Fruit fly (Drosophila melanogaster) whole organism, embryonic: ENCODE results near the gene Gr64a.
A peak's percentile ranks its signal among the peaks of the same experiment; 100 is the strongest.

Experiments
- Abd-B ChIP-seq: fragments of 200-800 bp; sonication (Bioruptor generic); optimal IDR thresholded peaks from 2 replicates; lab custom pipeline; 2018; ENCODE audit warnings: missing biosample characterization, mild to moderate bottlenecking, missing genetic modification characterization, moderate library complexity
- Adf1 ChIP-seq: fragments of 200-800 bp; sonication (Bioruptor generic); IDR thresholded peaks from 2 replicates; pipeline ENCODE4 v1.3.6; 2022; ENCODE audit warnings: missing biosample characterization, missing genetic modification characterization
- Bteb2 ChIP-seq: fragments of 200-800 bp; sonication (Bioruptor generic); optimal IDR thresholded peaks from 2 replicates; lab custom pipeline; 2016; ENCODE audit warnings: missing biosample characterization, missing genetic modification characterization
- CG10209 ChIP-seq: fragments of 200-800 bp; sonication (Bioruptor generic); optimal IDR thresholded peaks from 3 replicates; lab custom pipeline; 2017; ENCODE audit warnings: missing biosample characterization, mild to moderate bottlenecking, missing genetic modification characterization, missing genetic modification reagents
- CG11696 ChIP-seq: fragments of 200-800 bp; sonication (Bioruptor generic); IDR thresholded peaks from 2 replicates; pipeline ENCODE4 v1.3.6; 2022; ENCODE audit warnings: missing biosample characterization, missing genetic modification characterization
- CG12219 ChIP-seq: fragments of 200-800 bp; sonication (Bioruptor generic); optimal IDR thresholded peaks from 3 replicates; lab custom pipeline; 2018; ENCODE audit warnings: missing biosample characterization, mild to moderate bottlenecking, missing genetic modification characterization
- CG12299 ChIP-seq: fragments of 200-800 bp; sonication (Bioruptor generic); optimal IDR thresholded peaks from 2 replicates; lab custom pipeline; 2018; ENCODE audit warnings: missing biosample characterization, mild to moderate bottlenecking, missing genetic modification characterization
- CG12744 ChIP-seq: fragments of 200-800 bp; sonication (Bioruptor generic); optimal IDR thresholded peaks from 2 replicates; lab custom pipeline; 2016; ENCODE audit warnings: missing biosample characterization, missing genetic modification characterization
- CG12769 ChIP-seq: fragments of 200-800 bp; sonication (Bioruptor generic); optimal IDR thresholded peaks from 2 replicates; lab custom pipeline; 2019; ENCODE audit warnings: missing biosample characterization, mild to moderate bottlenecking, missing genetic modification characterization, moderate library complexity
- CG13123 ChIP-seq: fragments of 200-800 bp; sonication (Bioruptor generic); optimal IDR thresholded peaks from 2 replicates; lab custom pipeline; 2016; ENCODE audit warnings: missing biosample characterization, missing genetic modification characterization
- CG13296 ChIP-seq: fragments of 200-800 bp; sonication (Bioruptor generic); optimal IDR thresholded peaks from 3 replicates; lab custom pipeline; 2018; ENCODE audit warnings: missing biosample characterization, mild to moderate bottlenecking, missing genetic modification characterization
- CG13424 ChIP-seq: fragments of 200-800 bp; sonication (Bioruptor generic); optimal IDR thresholded peaks from 2 replicates; lab custom pipeline; 2019; ENCODE audit warnings: missing biosample characterization, mild to moderate bottlenecking, missing genetic modification characterization, moderate library complexity
- CG16863 ChIP-seq: fragments of 200-800 bp; sonication (Bioruptor generic); optimal IDR thresholded peaks from 3 replicates; lab custom pipeline; 2016; ENCODE audit warnings: missing biosample characterization, missing genetic modification characterization
- CG18619 ChIP-seq: fragments of 200-800 bp; sonication (Bioruptor generic); optimal IDR thresholded peaks from 3 replicates; lab custom pipeline; 2017; ENCODE audit warnings: missing biosample characterization, mild to moderate bottlenecking, missing genetic modification characterization
- CG31365 ChIP-seq: fragments of 200-800 bp; sonication (Bioruptor generic); optimal IDR thresholded peaks from 2 replicates; lab custom pipeline; 2018; ENCODE audit warnings: missing biosample characterization, mild to moderate bottlenecking, missing genetic modification characterization
- CG3847 ChIP-seq: fragments of 200-800 bp; sonication (Bioruptor generic); IDR thresholded peaks from 2 replicates; pipeline ENCODE4 v1.3.6; 2022; ENCODE audit warnings: missing biosample characterization, missing genetic modification characterization
- CG4282 ChIP-seq: fragments of 200-800 bp; sonication (Bioruptor generic); optimal IDR thresholded peaks from 2 replicates; lab custom pipeline; 2016; ENCODE audit warnings: missing biosample characterization, missing genetic modification characterization
- CG4328 ChIP-seq: fragments of 200-800 bp; sonication (Bioruptor generic); optimal IDR thresholded peaks from 3 replicates; lab custom pipeline; 2017; ENCODE audit warnings: missing biosample characterization, missing genetic modification reagents, missing genetic modification characterization
- CG5180 ChIP-seq: fragments of 200-800 bp; sonication (Bioruptor generic); optimal IDR thresholded peaks from 3 replicates; lab custom pipeline; 2017; ENCODE audit warnings: missing biosample characterization, missing genetic modification characterization, mild to moderate bottlenecking, moderate library complexity, missing genetic modification reagents
- CG7357 ChIP-seq: fragments of 200-800 bp; sonication (Bioruptor generic); IDR thresholded peaks from 3 replicates; pipeline ENCODE4 v1.3.6; 2022; ENCODE audit warnings: missing biosample characterization, missing genetic modification characterization
- CG8290 ChIP-seq, 3 experiments: fragments of 200-800 bp; sonication (Bioruptor generic); optimal IDR thresholded peaks; 2 replicates each; lab custom pipeline; 2016 to 2019; ENCODE audit warnings: missing biosample characterization in 3 of 3, missing genetic modification characterization in 3 of 3, mild to moderate bottlenecking in 2 of 3, moderate library complexity in 1 of 3
- CG9215 ChIP-seq: fragments of 200-800 bp; sonication (Bioruptor generic); IDR thresholded peaks from 2 replicates; pipeline ENCODE4 v1.3.6; 2022; ENCODE audit warnings: missing biosample characterization, missing genetic modification characterization
- Deaf1 ChIP-seq: fragments of 200-800 bp; optimal IDR thresholded peaks from 3 replicates; lab custom pipeline; 2019; ENCODE audit warnings: missing biosample characterization, mild to moderate bottlenecking, missing genetic modification characterization, moderate library complexity
- Doc2 ChIP-seq: fragments of 200-800 bp; sonication (Bioruptor generic); IDR thresholded peaks from 2 replicates; pipeline ENCODE4 v1.3.6; 2022; ENCODE audit warnings: missing biosample characterization, missing genetic modification characterization
- Jarid2 ChIP-seq: fragments of 200-800 bp; sonication (Bioruptor generic); optimal IDR thresholded peaks from 3 replicates; lab custom pipeline; 2017; ENCODE audit warnings: mild to moderate bottlenecking, missing biosample characterization, missing genetic modification reagents, missing genetic modification characterization
- Taf1 ChIP-seq: fragments of 200-800 bp; sonication (Bioruptor generic); IDR thresholded peaks from 2 replicates; pipeline ENCODE4 v1.3.6; 2022; ENCODE audit warnings: missing biosample characterization, missing genetic modification characterization
- amos ChIP-seq: fragments of 200-800 bp; sonication (Bioruptor generic); IDR thresholded peaks from 2 replicates; pipeline ENCODE4 v1.3.6; 2022; ENCODE audit warnings: missing biosample characterization, missing genetic modification characterization; ENCODE audit not compliant: partially characterized antibody
- bigmax ChIP-seq: fragments of 200-800 bp; sonication (Bioruptor generic); optimal IDR thresholded peaks from 2 replicates; lab custom pipeline; 2018; ENCODE audit warnings: missing biosample characterization, mild to moderate bottlenecking, missing genetic modification characterization
- caup ChIP-seq: fragments of 200-800 bp; sonication (Bioruptor generic); optimal IDR thresholded peaks from 3 replicates; lab custom pipeline; 2017; ENCODE audit warnings: missing biosample characterization, mild to moderate bottlenecking, missing genetic modification characterization, moderate library complexity; ENCODE audit not compliant: severe bottlenecking
- crp ChIP-seq, 2 experiments: fragments of 200-800 bp; sonication (Bioruptor generic); optimal IDR thresholded peaks; 2 replicates in 1 of 2; 3 replicates in 1 of 2; lab custom pipeline; 2017; ENCODE audit warnings: missing biosample characterization in 2 of 2, missing genetic modification characterization in 2 of 2, mild to moderate bottlenecking in 1 of 2, moderate library complexity in 1 of 2
- dm ChIP-seq: fragments of 200-800 bp; sonication (Bioruptor generic); optimal IDR thresholded peaks from 3 replicates; lab custom pipeline; 2016; ENCODE audit warnings: missing biosample characterization, missing genetic modification characterization
- fru ChIP-seq: fragments of >200 bp; optimal IDR thresholded peaks from 2 replicates; lab custom pipeline; 2017
- gsb-n ChIP-seq: fragments of 200-800 bp; sonication (Bioruptor generic); optimal IDR thresholded peaks from 3 replicates; lab custom pipeline; 2018; ENCODE audit warnings: missing biosample characterization, mild to moderate bottlenecking, missing genetic modification characterization
- ind ChIP-seq: fragments of 200-800 bp; sonication (Bioruptor generic); optimal IDR thresholded peaks from 3 replicates; lab custom pipeline; 2016; ENCODE audit warnings: missing biosample characterization, missing genetic modification characterization
- insv ChIP-seq, 2 experiments: fragments of 200-800 bp; sonication (Bioruptor generic); optimal IDR thresholded peaks; 3 replicates each; lab custom pipeline; 2016 to 2018; ENCODE audit warnings: missing biosample characterization in 2 of 2, missing genetic modification characterization in 2 of 2
- lab ChIP-seq: fragments of 200-800 bp; sonication (Bioruptor generic); optimal IDR thresholded peaks from 3 replicates; lab custom pipeline; 2017; ENCODE audit warnings: missing biosample characterization, missing genetic modification characterization, mild to moderate bottlenecking, moderate library complexity, missing genetic modification reagents
- lilli ChIP-seq: fragments of 200-800 bp; sonication (Bioruptor generic); optimal IDR thresholded peaks from 3 replicates; lab custom pipeline; 2016; ENCODE audit warnings: missing biosample characterization, missing genetic modification characterization
- luna ChIP-seq: fragments of 200-800 bp; sonication (Bioruptor generic); optimal IDR thresholded peaks from 2 replicates; lab custom pipeline; 2016; ENCODE audit warnings: missing biosample characterization, missing genetic modification characterization
- pan ChIP-seq, 4 experiments: fragments of >200 bp in 3 of 4; fragments of 200-800 bp in 1 of 4; sonication (Bioruptor generic) in 1 of 4; optimal IDR thresholded peaks in 3 of 4; IDR thresholded peaks in 1 of 4; 2 replicates each; pipeline versions ENCODE4 v1.3.6 to Lab custom; 2017 to 2022; ENCODE audit warnings: missing biosample characterization in 2 of 4, missing genetic modification characterization in 2 of 4, mixed read lengths in 1 of 4
- pfk ChIP-seq: fragments of 200-800 bp; sonication (Bioruptor generic); optimal IDR thresholded peaks from 2 replicates; lab custom pipeline; 2018; ENCODE audit warnings: missing biosample characterization, mild to moderate bottlenecking, missing genetic modification characterization, moderate library complexity
- phol ChIP-seq: fragments of 200-800 bp; sonication (Bioruptor generic); optimal IDR thresholded peaks from 3 replicates; lab custom pipeline; 2018; ENCODE audit warnings: missing biosample characterization, mild to moderate bottlenecking, missing genetic modification characterization, moderate library complexity
- pros ChIP-seq: fragments of 200-800 bp; sonication (Bioruptor generic); optimal IDR thresholded peaks from 3 replicates; lab custom pipeline; 2019; ENCODE audit warnings: missing biosample characterization, mild to moderate bottlenecking, missing genetic modification characterization, moderate library complexity
- pzg ChIP-seq: fragments of 200-800 bp; sonication (Bioruptor generic); optimal IDR thresholded peaks from 3 replicates; lab custom pipeline; 2018; ENCODE audit warnings: missing biosample characterization, mild to moderate bottlenecking, missing genetic modification characterization, moderate library complexity
- sim ChIP-seq: fragments of 200-800 bp; sonication (Bioruptor generic); IDR thresholded peaks from 2 replicates; pipeline ENCODE4 v1.3.6; 2022; ENCODE audit warnings: missing biosample characterization, missing genetic modification characterization
- ssp ChIP-seq: fragments of 200-800 bp; sonication (Bioruptor generic); IDR thresholded peaks from 2 replicates; pipeline ENCODE4 v1.3.6; 2022; ENCODE audit warnings: missing biosample characterization, missing genetic modification characterization
- tin ChIP-seq: fragments of 200-800 bp; sonication (Bioruptor generic); optimal IDR thresholded peaks from 3 replicates; lab custom pipeline; 2016; ENCODE audit warnings: missing biosample characterization, missing genetic modification characterization
- ttk ChIP-seq: fragments of 200-800 bp; sonication (Bioruptor generic); IDR thresholded peaks from 2 replicates; pipeline ENCODE4 v2.1.2; 2022; ENCODE audit warnings: missing biosample characterization, missing genetic modification characterization
- unpg ChIP-seq: fragments of 200-800 bp; sonication (Bioruptor generic); optimal IDR thresholded peaks from 3 replicates; lab custom pipeline; 2018; ENCODE audit warnings: missing biosample characterization, mild to moderate bottlenecking, missing genetic modification characterization, moderate library complexity
- zf30C ChIP-seq: fragments of 200-800 bp; sonication (Bioruptor generic); optimal IDR thresholded peaks from 3 replicates; lab custom pipeline; 2018; ENCODE audit warnings: missing biosample characterization, mild to moderate bottlenecking, missing genetic modification characterization

Gene Gr64a

dm6 chr3L:3983466-3983946 is 43.1 kb upstream of the Gr64a start, which contains the start of gene scrt (continued):
- TF ChIP-seq CG12769 (tag; lab: Kevin White, UChicago) = no peak
- TF ChIP-seq bigmax (GFP tag; lab: Kevin White, UChicago) = no peak
- no peak for TF ChIP-seq CG16863 (GFP tag; lab: Kevin White, UChicago)
- TF ChIP-seq lilli (GFP tag; lab: Kevin White, UChicago) = peak; percentile 34
- TF ChIP-seq zf30C (GFP tag; lab: Kevin White, UChicago) = no peak
- TF ChIP-seq CG13424 = peak; percentile 88
- 0 out of 2 replicates have a peak, but pooled peaks have one; percentile 29 for TF ChIP-seq CG9215 (GFP tag; lab: Robert Waterston, UW)
- no peak for TF ChIP-seq ttk (GFP tag; lab: Robert Waterston, UW)
- TF ChIP-seq Jarid2 = peak; percentile 44
- TF ChIP-seq amos (GFP tag; lab: Robert Waterston, UW) = peak; percentile 51
- TF ChIP-seq phol = peak; percentile 86
- TF ChIP-seq CG7357 (GFP tag; lab: Robert Waterston, UW) = no peak
- no peak for TF ChIP-seq CG12299 (tag; lab: Kevin White, UChicago)
- peak; percentile 28 for TF ChIP-seq CG18619 (GFP tag; lab: Kevin White, UChicago)
- TF ChIP-seq Adf1 (GFP tag; lab: Robert Waterston, UW) = no peak
- TF ChIP-seq ind (GFP tag; lab: Kevin White, UChicago) = no peak
- TF ChIP-seq caup (GFP tag; lab: Kevin White, UChicago) = no peak
- TF ChIP-seq Bteb2 (GFP tag; lab: Kevin White, UChicago) = no peak
- TF ChIP-seq CG31365 = no peak
- no peak for TF ChIP-seq CG12744 (GFP tag; lab: Kevin White, UChicago)
- TF ChIP-seq crp (GFP tag; optimal IDR thresholded peaks at IDR 0.05; lab: Kevin White, UChicago) = peak in 1 of 2 experiments; percentile 5
- TF ChIP-seq dm = no peak
- no peak for TF ChIP-seq pan (optimal IDR thresholded peaks at IDR 0.05; lab: Kevin White, UChicago)
- TF ChIP-seq pan (GFP tag; optimal IDR thresholded peaks at IDR 0.05 in 1 of 2, IDR thresholded peaks at IDR 0.05 in 1 of 2) = peak in 1 of 2 experiments; percentile 41
- no peak for TF ChIP-seq luna
- TF ChIP-seq CG5180 (GFP tag; lab: Kevin White, UChicago) = peak; percentile 31
- TF ChIP-seq CG11696 (GFP tag; lab: Robert Waterston, UW) = no peak
- TF ChIP-seq Taf1 (GFP tag; lab: Robert Waterston, UW) = no peak
- TF ChIP-seq gsb-n = no peak
- TF ChIP-seq CG12219 (GFP tag; lab: Kevin White, UChicago) = peak; percentile 28
- peak; percentile 59 for TF ChIP-seq unpg (GFP tag; lab: Kevin White, UChicago)
- TF ChIP-seq tin (GFP tag; lab: Kevin White, UChicago) = peak; percentile 9
- no peak for TF ChIP-seq CG4328 (GFP tag; lab: Kevin White, UChicago)
- TF ChIP-seq fru (lab: Kevin White, UChicago) = no peak
- TF ChIP-seq Doc2 (GFP tag; lab: Robert Waterston, UW) = no peak
- TF ChIP-seq CG8290 (GFP tag; optimal IDR thresholded peaks at IDR 0.05; lab: Kevin White, UChicago) = peak; percentile 38
- peak in 1 of 2 experiments; percentile 59 for TF ChIP-seq CG8290 (tag; optimal IDR thresholded peaks at IDR 0.05; lab: Kevin White, UChicago)
- TF ChIP-seq lab (GFP tag; lab: Kevin White, UChicago) = peak; percentile 45
- no peak for TF ChIP-seq CG4282 (GFP tag; lab: Kevin White, UChicago)
- TF ChIP-seq sim (GFP tag; lab: Robert Waterston, UW) = no peak
- no peak for TF ChIP-seq Abd-B (GFP tag; lab: Kevin White, UChicago)
- peak; percentile 96 for TF ChIP-seq pfk (GFP tag; lab: Kevin White, UChicago)
- TF ChIP-seq pzg (GFP tag; lab: Kevin White, UChicago) = no peak
- no peak for TF ChIP-seq CG3847
- no peak for TF ChIP-seq ssp (GFP tag; lab: Robert Waterston, UW)
- TF ChIP-seq CG13296 (GFP tag; lab: Kevin White, UChicago) = peak; percentile 9
- peak; percentile 24 for TF ChIP-seq pros
- TF ChIP-seq insv (GFP tag; optimal IDR thresholded peaks at IDR 0.05; lab: Kevin White, UChicago) = no peak
- TF ChIP-seq Deaf1 (tag; lab: Kevin White, UChicago) = peak; percentile 97
- TF ChIP-seq CG10209 (GFP tag; lab: Kevin White, UChicago) = peak; percentile 29
- TF ChIP-seq CG13123 (GFP tag; lab: Kevin White, UChicago) = no peak
